Worm (Caenorhabditis elegans) whole organism, early embryonic: ENCODE results near the gene Y94H6A.12.
"Not testable (repeated sequence)": the region's sequence is repeated elsewhere in the genome, so short reads cannot be mapped to it uniquely, and the experiment has no call there.

Experiments used
- F13C5.2 ChIP-seq: sonication (generic microtip); optimal IDR thresholded peaks from 2 replicates; lab custom pipeline; 2017; ENCODE audit warnings: mild to moderate bottlenecking, missing genetic modification characterization, inconsistent platforms, missing compliant biosample characterization
- ama-1 ChIP-seq: fragments of 150-350 bp; optimal IDR thresholded peaks from 2 replicates; lab custom pipeline; 2014
- hmbx-1 ChIP-seq: sonication (generic microtip); optimal IDR thresholded peaks from 2 replicates; lab custom pipeline; 2016; ENCODE audit warnings: mild to moderate bottlenecking, missing genetic modification characterization, missing compliant biosample characterization
- hmg-4 ChIP-seq: fragments of 200-800 bp; sonication (Bioruptor generic); optimal IDR thresholded peaks from 2 replicates; lab custom pipeline; 2018; ENCODE audit warnings: mild to moderate bottlenecking, missing genetic modification characterization, missing compliant biosample characterization
- hnd-1 ChIP-seq: sonication (generic microtip); optimal IDR thresholded peaks from 2 replicates; lab custom pipeline; 2016; ENCODE audit warnings: missing genetic modification characterization, missing compliant biosample characterization
- pes-1 ChIP-seq: fragments of 200-800 bp; sonication (Bioruptor generic); IDR thresholded peaks from 2 replicates; pipeline ENCODE4 v1.3.6; 2022; ENCODE audit warnings: missing genetic modification reagents, missing genetic modification characterization, missing compliant biosample characterization

DNA sequence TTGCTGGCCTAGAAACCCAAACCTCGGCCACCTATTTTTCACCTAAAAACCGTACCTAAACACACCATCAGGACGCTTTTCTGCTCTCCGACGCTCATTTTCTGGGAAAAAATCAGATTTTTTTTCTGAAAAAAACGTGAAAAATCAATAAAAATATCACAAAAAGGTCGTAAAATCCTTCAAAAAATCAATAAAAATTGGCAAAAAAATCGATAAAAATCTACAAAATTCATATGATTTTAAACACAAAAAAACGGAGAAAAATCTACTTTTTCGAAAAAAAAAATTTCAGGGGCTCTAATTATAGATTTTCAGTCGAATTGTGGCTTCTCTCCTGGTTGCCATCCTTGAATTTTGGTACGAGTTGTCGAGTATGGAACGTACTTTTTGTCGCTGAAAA, 3.6 kb upstream of the Y94H6A.12 start, which contains the start of gene Y94H6A.7:
- TF ChIP-seq pes-1; F13C5.2 (tag; lab: Kevin White, UChicago); ama-1; hnd-1; hmg-4 (GFP tag; lab: Kevin White, UChicago); hmbx-1 (tag; lab: Kevin White, UChicago): not testable (repeated sequence)
